Fruit fly (Drosophila melanogaster) whole organism, embryonic: ENCODE data around the gene dsx.

ENCODE experiments used
- Abd-B ChIP-seq: fragments of 200-800 bp; sonication (Bioruptor generic); optimal IDR thresholded peaks from 2 replicates; lab custom pipeline; 2018; ENCODE audit warnings: missing biosample characterization, mild to moderate bottlenecking, missing genetic modification characterization, moderate library complexity
- Awh ChIP-seq: fragments of 200-800 bp; sonication (Bioruptor generic); IDR thresholded peaks from 2 replicates; pipeline ENCODE4, ENCODE4 v1.3.6; 2022; ENCODE audit warnings: missing biosample characterization, missing genetic modification characterization
- Bteb2 ChIP-seq: fragments of 200-800 bp; sonication (Bioruptor generic); optimal IDR thresholded peaks from 2 replicates; lab custom pipeline; 2016; ENCODE audit warnings: missing biosample characterization, missing genetic modification characterization
- CG10267 ChIP-seq: fragments of 200-800 bp; sonication (Bioruptor generic); optimal IDR thresholded peaks from 2 replicates; lab custom pipeline; 2018; ENCODE audit warnings: missing biosample characterization, mild to moderate bottlenecking, missing genetic modification characterization, moderate library complexity
- CG11504 ChIP-seq: fragments of 200-800 bp; sonication (Bioruptor generic); optimal IDR thresholded peaks from 3 replicates; lab custom pipeline; 2019; ENCODE audit warnings: missing biosample characterization, mild to moderate bottlenecking, missing genetic modification characterization, moderate library complexity
- CG12155 ChIP-seq: fragments of 200-800 bp; sonication (Bioruptor generic); optimal IDR thresholded peaks from 3 replicates; lab custom pipeline; 2016; ENCODE audit warnings: missing biosample characterization, missing genetic modification characterization
- CG12391 ChIP-seq: fragments of 200-800 bp; sonication (Bioruptor generic); optimal IDR thresholded peaks from 3 replicates; lab custom pipeline; 2018; ENCODE audit warnings: missing biosample characterization, mild to moderate bottlenecking, missing genetic modification characterization, moderate library complexity
- CG13424 ChIP-seq: fragments of 200-800 bp; sonication (Bioruptor generic); optimal IDR thresholded peaks from 2 replicates; lab custom pipeline; 2019; ENCODE audit warnings: missing biosample characterization, mild to moderate bottlenecking, missing genetic modification characterization, moderate library complexity
- CG14710 ChIP-seq: fragments of 200-800 bp; sonication (Bioruptor generic); optimal IDR thresholded peaks from 3 replicates; lab custom pipeline; 2019; ENCODE audit warnings: missing biosample characterization, mild to moderate bottlenecking, missing genetic modification characterization, moderate library complexity
- CG15011 ChIP-seq: fragments of 200-800 bp; sonication (Bioruptor generic); optimal IDR thresholded peaks from 3 replicates; lab custom pipeline; 2018; ENCODE audit warnings: missing biosample characterization, mild to moderate bottlenecking, missing genetic modification characterization
- CG15514 ChIP-seq: fragments of 200-800 bp; sonication (Bioruptor generic); optimal IDR thresholded peaks from 3 replicates; lab custom pipeline; 2017; ENCODE audit warnings: missing biosample characterization, missing genetic modification characterization, mild to moderate bottlenecking, moderate library complexity, missing genetic modification reagents
- CG1602 ChIP-seq: fragments of 200-800 bp; sonication (Bioruptor generic); optimal IDR thresholded peaks from 3 replicates; lab custom pipeline; 2016; ENCODE audit warnings: missing biosample characterization, missing genetic modification characterization
- CG2120 ChIP-seq: fragments of 200-800 bp; sonication (Bioruptor generic); optimal IDR thresholded peaks from 3 replicates; lab custom pipeline; 2016; ENCODE audit warnings: missing biosample characterization, missing genetic modification characterization
- CG2712 ChIP-seq: fragments of 200-800 bp; optimal IDR thresholded peaks from 3 replicates; lab custom pipeline; 2019; ENCODE audit warnings: missing biosample characterization, mild to moderate bottlenecking, missing genetic modification characterization, moderate library complexity
- CG30403 ChIP-seq: fragments of 200-800 bp; sonication (Bioruptor generic); optimal IDR thresholded peaks from 3 replicates; lab custom pipeline; 2016; ENCODE audit warnings: missing biosample characterization, missing genetic modification characterization
- CG3847 ChIP-seq: fragments of 200-800 bp; sonication (Bioruptor generic); IDR thresholded peaks from 2 replicates; pipeline ENCODE4 v1.3.6; 2022; ENCODE audit warnings: missing biosample characterization, missing genetic modification characterization
- CG3995 ChIP-seq: fragments of 200-800 bp; sonication (Bioruptor generic); optimal IDR thresholded peaks from 3 replicates; lab custom pipeline; 2016; ENCODE audit warnings: missing biosample characterization, missing genetic modification characterization
- CG6272 ChIP-seq: fragments of 200-800 bp; sonication (Bioruptor generic); IDR thresholded peaks from 2 replicates; pipeline ENCODE4 v1.3.6; 2022; ENCODE audit warnings: missing biosample characterization, missing genetic modification characterization
- CG7357 ChIP-seq: fragments of 200-800 bp; sonication (Bioruptor generic); IDR thresholded peaks from 3 replicates; pipeline ENCODE4 v1.3.6; 2022; ENCODE audit warnings: missing biosample characterization, missing genetic modification characterization
- CG7839 ChIP-seq: fragments of 200-800 bp; sonication (Bioruptor generic); optimal IDR thresholded peaks from 3 replicates; lab custom pipeline; 2018; ENCODE audit warnings: missing biosample characterization, mild to moderate bottlenecking, missing genetic modification characterization, moderate library complexity
- CG9609 ChIP-seq: fragments of 200-800 bp; sonication (Bioruptor generic); optimal IDR thresholded peaks from 3 replicates; lab custom pipeline; 2016; ENCODE audit warnings: missing biosample characterization, missing genetic modification characterization
- CG9727 ChIP-seq: fragments of 200-800 bp; sonication (Bioruptor generic); optimal IDR thresholded peaks from 3 replicates; lab custom pipeline; 2017; ENCODE audit warnings: missing biosample characterization, mild to moderate bottlenecking, missing genetic modification characterization
- D19A ChIP-seq: fragments of 200-800 bp; optimal IDR thresholded peaks from 3 replicates; lab custom pipeline; 2019; ENCODE audit warnings: missing biosample characterization, mild to moderate bottlenecking, missing genetic modification characterization, moderate library complexity
- Dp ChIP-seq: fragments of 200-800 bp; sonication (Bioruptor generic); optimal IDR thresholded peaks from 2 replicates; lab custom pipeline; 2018; ENCODE audit warnings: missing biosample characterization, mild to moderate bottlenecking, missing genetic modification characterization, moderate library complexity
- Drgx ChIP-seq: fragments of 200-800 bp; sonication (Bioruptor generic); IDR thresholded peaks from 2 replicates; pipeline ENCODE4 v1.3.6; 2022; ENCODE audit warnings: missing biosample characterization, missing genetic modification characterization
- HLH4C ChIP-seq: fragments of 200-800 bp; sonication (Bioruptor generic); IDR thresholded peaks from 3 replicates; pipeline ENCODE4 v1.3.6; 2022; ENCODE audit warnings: missing biosample characterization, missing genetic modification characterization; ENCODE audit not compliant: partially characterized antibody
- Hsf ChIP-seq: fragments of 200-800 bp; sonication (Bioruptor generic); optimal IDR thresholded peaks from 3 replicates; lab custom pipeline; 2016; ENCODE audit warnings: missing biosample characterization, missing genetic modification characterization
- Lhr ChIP-seq: fragments of 200-800 bp; sonication (Bioruptor generic); optimal IDR thresholded peaks from 3 replicates; lab custom pipeline; 2017; ENCODE audit warnings: mild to moderate bottlenecking, missing biosample characterization, missing genetic modification reagents, missing genetic modification characterization
- MESR4 ChIP-seq: fragments of 200-800 bp; sonication (Bioruptor generic); optimal IDR thresholded peaks from 2 replicates; lab custom pipeline; 2018; ENCODE audit warnings: missing biosample characterization, mild to moderate bottlenecking, missing genetic modification characterization, moderate library complexity
- Med ChIP-seq: fragments of 200-800 bp; sonication (Bioruptor generic); peaks from one replicate; lab custom pipeline; 2016; ENCODE audit warnings: missing biosample characterization, missing genetic modification characterization, mild to moderate bottlenecking, inconsistent platforms, moderate library complexity
- NC2α ChIP-seq: fragments of 200-800 bp; sonication (Bioruptor generic); optimal IDR thresholded peaks from 2 replicates; lab custom pipeline; 2016; ENCODE audit warnings: missing biosample characterization, missing genetic modification characterization
- Nf-YC ChIP-seq: fragments of 200-800 bp; optimal IDR thresholded peaks from 3 replicates; lab custom pipeline; 2019; ENCODE audit warnings: missing biosample characterization, mild to moderate bottlenecking, missing genetic modification characterization, moderate library complexity
- Rfx ChIP-seq: fragments of 200-800 bp; sonication (Bioruptor generic); IDR thresholded peaks from 2 replicates; pipeline ENCODE4 v1.3.6; 2022; ENCODE audit warnings: missing biosample characterization, missing genetic modification characterization
- Vsx1 ChIP-seq: fragments of 200-800 bp; sonication (Bioruptor generic); optimal IDR thresholded peaks from 2 replicates; lab custom pipeline; 2017; ENCODE audit warnings: missing biosample characterization, mild to moderate bottlenecking, missing genetic modification characterization, missing genetic modification reagents
- Xrp1 ChIP-seq: fragments of 200-800 bp; sonication (Bioruptor generic); IDR thresholded peaks from 2 replicates; pipeline ENCODE4 v1.3.6; 2022; ENCODE audit warnings: missing biosample characterization, missing genetic modification characterization
- ase ChIP-seq: fragments of 200-800 bp; sonication (Bioruptor generic); IDR thresholded peaks from 3 replicates; pipeline ENCODE4 v1.3.6; 2022; ENCODE audit warnings: missing biosample characterization, missing genetic modification characterization
- bab2 ChIP-seq: fragments of 200-800 bp; sonication (Bioruptor generic); optimal IDR thresholded peaks from 2 replicates; lab custom pipeline; 2016; ENCODE audit warnings: missing biosample characterization, missing genetic modification characterization
- bbx ChIP-seq: fragments of 200-800 bp; sonication (Bioruptor generic); IDR thresholded peaks from 2 replicates; pipeline ENCODE4 v1.3.6; 2022; ENCODE audit warnings: missing biosample characterization, missing genetic modification characterization; ENCODE audit not compliant: partially characterized antibody
- corto ChIP-seq: fragments of 200-800 bp; sonication (Bioruptor generic); optimal IDR thresholded peaks from 2 replicates; lab custom pipeline; 2016; ENCODE audit warnings: missing biosample characterization, mild to moderate bottlenecking, missing genetic modification characterization, moderate library complexity
- dysf ChIP-seq: fragments of 200-800 bp; sonication (Bioruptor generic); IDR thresholded peaks from 3 replicates; pipeline ENCODE4 v1.3.6; 2022; ENCODE audit warnings: missing biosample characterization, missing genetic modification characterization
- gfzf ChIP-seq: fragments of 200-800 bp; sonication (Bioruptor generic); optimal IDR thresholded peaks from 2 replicates; lab custom pipeline; 2016; ENCODE audit warnings: missing biosample characterization, mild to moderate bottlenecking, missing genetic modification characterization, moderate library complexity
- grau ChIP-seq: fragments of 200-800 bp; optimal IDR thresholded peaks from 3 replicates; lab custom pipeline; 2019; ENCODE audit warnings: missing biosample characterization, mild to moderate bottlenecking, missing genetic modification characterization, moderate library complexity
- lilli ChIP-seq: fragments of 200-800 bp; sonication (Bioruptor generic); optimal IDR thresholded peaks from 3 replicates; lab custom pipeline; 2016; ENCODE audit warnings: missing biosample characterization, missing genetic modification characterization
- sd ChIP-seq: fragments of 200-800 bp; sonication (Bioruptor generic); optimal IDR thresholded peaks from 3 replicates; lab custom pipeline; 2018; ENCODE audit warnings: missing biosample characterization, mild to moderate bottlenecking, missing genetic modification characterization, moderate library complexity
- sens ChIP-seq: fragments of 200-800 bp; sonication (Bioruptor generic); peaks from one replicate; lab custom pipeline; 2016; ENCODE audit warnings: missing biosample characterization, missing genetic modification characterization
- ssp ChIP-seq: fragments of 200-800 bp; sonication (Bioruptor generic); IDR thresholded peaks from 2 replicates; pipeline ENCODE4 v1.3.6; 2022; ENCODE audit warnings: missing biosample characterization, missing genetic modification characterization
- stwl ChIP-seq: fragments of 200-800 bp; sonication (Bioruptor generic); optimal IDR thresholded peaks from 3 replicates; lab custom pipeline; 2018; ENCODE audit warnings: missing biosample characterization, mild to moderate bottlenecking, missing genetic modification characterization, moderate library complexity
- trem ChIP-seq: fragments of 200-800 bp; optimal IDR thresholded peaks from 3 replicates; lab custom pipeline; 2019; ENCODE audit warnings: missing biosample characterization, mild to moderate bottlenecking, missing genetic modification characterization, moderate library complexity
- vfl ChIP-seq: fragments of 200-800 bp; sonication (Bioruptor generic); optimal IDR thresholded peaks from 2 replicates; lab custom pipeline; 2016; ENCODE audit warnings: missing biosample characterization, missing genetic modification characterization
- wek ChIP-seq: fragments of 200-800 bp; sonication (Bioruptor generic); optimal IDR thresholded peaks from 3 replicates; lab custom pipeline; 2018; ENCODE audit warnings: missing biosample characterization, mild to moderate bottlenecking, missing genetic modification characterization, moderate library complexity

dsx gene

DNA sequence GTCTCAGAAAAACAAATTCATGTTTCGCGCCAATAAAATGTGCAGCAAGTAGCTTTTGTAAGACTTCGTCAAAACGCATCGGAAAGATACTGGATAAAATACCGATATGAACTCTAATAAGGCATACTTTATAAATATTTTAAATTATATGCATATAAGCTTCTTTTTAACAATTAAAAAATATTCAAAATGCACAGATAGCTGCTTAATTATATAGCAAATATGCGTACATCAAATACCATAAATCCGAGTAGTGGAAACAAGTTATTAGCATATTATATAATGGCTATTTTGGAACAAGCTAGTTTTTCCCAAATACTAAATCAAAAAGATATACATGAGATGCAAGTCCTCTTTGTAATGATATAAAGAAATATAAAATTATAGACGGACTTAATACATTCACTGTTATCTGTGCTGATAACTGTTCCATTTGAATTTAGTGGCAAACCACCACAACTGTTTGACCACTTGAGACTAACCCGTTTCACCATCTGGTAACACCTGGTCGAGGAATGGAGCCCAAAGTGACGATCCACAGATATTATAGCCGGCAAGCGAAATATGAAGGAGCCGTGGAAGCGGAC lies 32.4 kb upstream of the dsx start, which contains the start of gene PIG-H:
Gene PIG-H, plus strand, starts transcription at position 303 of the 587 bp plus-strand sequence.
- TF ChIP-seq CG9609 (GFP tag; lab: Kevin White, UChicago) (no peak), CG15514 (GFP tag; lab: Kevin White, UChicago) (peak; percentile 5), lilli (peak; percentile 26), Lhr (peak; percentile 70), trem (peak; percentile 40), gfzf (peak; percentile 73), CG30403 (GFP tag; lab: Kevin White, UChicago) (peak; percentile 2), wek (GFP tag; lab: Kevin White, UChicago) (no peak), CG7839 (peak; percentile 14), CG12155 (GFP tag; lab: Kevin White, UChicago) (peak; percentile 2), Rfx (GFP tag; lab: Robert Waterston, UW) (no peak), grau (tag; lab: Kevin White, UChicago) (peak; percentile 20), dysf (GFP tag; lab: Robert Waterston, UW) (no peak), ssp (GFP tag; lab: Robert Waterston, UW) (peak; percentile 93), sens (GFP tag; lab: Kevin White, UChicago) (peak; percentile 51), CG9727 (GFP tag; lab: Kevin White, UChicago) (no peak), HLH4C (GFP tag; lab: Robert Waterston, UW) (no peak), MESR4 (GFP tag; lab: Kevin White, UChicago) (peak; percentile 52), corto (GFP tag; lab: Kevin White, UChicago) (no peak), Bteb2 (no peak), stwl (tag; lab: Kevin White, UChicago) (peak; percentile 28), CG2712 (tag; lab: Kevin White, UChicago) (peak; percentile 44), CG14710 (tag; lab: Kevin White, UChicago) (peak; percentile 61), D19A (tag; lab: Kevin White, UChicago) (peak; percentile 9), bab2 (GFP tag; lab: Kevin White, UChicago) (no peak), CG15011 (GFP tag; lab: Kevin White, UChicago) (no peak), CG13424 (tag; lab: Kevin White, UChicago) (peak; percentile 6), bbx (GFP tag; lab: Robert Waterston, UW) (no peak), Hsf (GFP tag; lab: Kevin White, UChicago) (peak; percentile 9), vfl (GFP tag; lab: Kevin White, UChicago) (no peak), CG10267 (tag; lab: Kevin White, UChicago) (peak; percentile 19), sd (peak; percentile 74), Med (GFP tag; lab: Kevin White, UChicago) (peak; percentile 59), Awh (GFP tag; lab: Robert Waterston, UW) (no peak), NC2α (GFP tag; lab: Kevin White, UChicago) (no peak), Drgx (GFP tag; lab: Robert Waterston, UW) (no peak), CG3995 (GFP tag; lab: Kevin White, UChicago) (peak; percentile 37), Xrp1 (GFP tag; lab: Robert Waterston, UW) (no peak), CG3847 (GFP tag; lab: Robert Waterston, UW) (0 out of 2 replicates have a peak, but pooled peaks have one; percentile 33), ase (GFP tag; lab: Robert Waterston, UW) (no peak), CG11504 (tag; lab: Kevin White, UChicago) (peak; percentile 37), CG7357 (peak; percentile 88), Dp (GFP tag; lab: Kevin White, UChicago) (peak; percentile 95), CG12391 (tag; lab: Kevin White, UChicago) (peak; percentile 20), CG6272 (GFP tag; lab: Robert Waterston, UW) (no peak), CG2120 (GFP tag; lab: Kevin White, UChicago) (peak; percentile 4), Nf-YC (tag; lab: Kevin White, UChicago) (peak; percentile 36), Abd-B (GFP tag; lab: Kevin White, UChicago) (peak; percentile 11), Vsx1 (GFP tag; lab: Kevin White, UChicago) (no peak), CG1602 (GFP tag; lab: Kevin White, UChicago) (peak; percentile 10)
